Fruit fly (Drosophila melanogaster) whole organism, prepupa: ENCODE data around the gene CG5909.
A peak's percentile ranks its signal among the peaks of the same experiment; 100 is the strongest.

ENCODE experiments used
- Blimp-1 ChIP-seq: fragments of 200-800 bp; sonication (Bioruptor generic); optimal IDR thresholded peaks from 3 replicates; lab custom pipeline; 2017; ENCODE audit warnings: missing biosample characterization, missing genetic modification characterization, mild to moderate bottlenecking, moderate library complexity, missing genetic modification reagents
- CG10669 ChIP-seq: fragments of 200-800 bp; sonication (Bioruptor generic); optimal IDR thresholded peaks from 3 replicates; lab custom pipeline; 2018; ENCODE audit warnings: missing biosample characterization, mild to moderate bottlenecking, missing genetic modification characterization, moderate library complexity
- CG11762 ChIP-seq: fragments of 200-800 bp; sonication (Bioruptor generic); optimal IDR thresholded peaks from 3 replicates; lab custom pipeline; 2016; ENCODE audit warnings: missing biosample characterization, missing genetic modification characterization; ENCODE audit not compliant: insufficient read depth
- CG11902 ChIP-seq: fragments of 200-800 bp; sonication (Bioruptor generic); optimal IDR thresholded peaks from 3 replicates; lab custom pipeline; 2016; ENCODE audit warnings: missing biosample characterization, missing genetic modification characterization
- CG15336 ChIP-seq: fragments of 200-800 bp; sonication (Bioruptor generic); IDR thresholded peaks from 2 replicates; pipeline ENCODE4 v1.3.6; 2022; ENCODE audit warnings: missing biosample characterization, missing genetic modification characterization
- CG1621 ChIP-seq: fragments of 200-800 bp; sonication (Bioruptor generic); optimal IDR thresholded peaks from 3 replicates; lab custom pipeline; 2018; ENCODE audit warnings: missing biosample characterization, mild to moderate bottlenecking, missing genetic modification characterization
- CG16779 ChIP-seq: fragments of 200-800 bp; sonication (Bioruptor generic); optimal IDR thresholded peaks from 3 replicates; lab custom pipeline; 2017; ENCODE audit warnings: missing biosample characterization, mild to moderate bottlenecking, missing genetic modification characterization
- CG3032 ChIP-seq: fragments of 200-800 bp; optimal IDR thresholded peaks from 2 replicates; lab custom pipeline; 2019; ENCODE audit warnings: missing biosample characterization, mild to moderate bottlenecking, missing genetic modification characterization, moderate library complexity
- CG31627 ChIP-seq: fragments of 200-800 bp; sonication (Bioruptor generic); optimal IDR thresholded peaks from 3 replicates; lab custom pipeline; 2016; ENCODE audit warnings: missing biosample characterization, missing genetic modification characterization
- CG3919 ChIP-seq: fragments of 200-800 bp; sonication (Bioruptor generic); optimal IDR thresholded peaks from 3 replicates; lab custom pipeline; 2016; ENCODE audit warnings: missing biosample characterization, missing genetic modification characterization
- CG4318 ChIP-seq: fragments of 200-800 bp; sonication (Bioruptor generic); optimal IDR thresholded peaks from 3 replicates; lab custom pipeline; 2017; ENCODE audit warnings: missing biosample characterization, mild to moderate bottlenecking, missing genetic modification characterization
- CG6163 ChIP-seq: fragments of 200-800 bp; sonication (Bioruptor generic); IDR thresholded peaks from 3 replicates; pipeline ENCODE4 v1.3.6; 2022; ENCODE audit warnings: missing biosample characterization, missing genetic modification characterization
- CG6276 ChIP-seq: fragments of 200-800 bp; sonication (Bioruptor generic); optimal IDR thresholded peaks from 2 replicates; lab custom pipeline; 2017; ENCODE audit warnings: missing biosample characterization, mild to moderate bottlenecking, missing genetic modification characterization
- CG6792 ChIP-seq: fragments of 200-800 bp; sonication (Bioruptor generic); optimal IDR thresholded peaks from 3 replicates; lab custom pipeline; 2016; ENCODE audit warnings: missing biosample characterization, missing genetic modification characterization
- CG6854 ChIP-seq: fragments of 200-800 bp; sonication (Bioruptor generic); optimal IDR thresholded peaks from 2 replicates; lab custom pipeline; 2017; ENCODE audit warnings: missing biosample characterization, mild to moderate bottlenecking, missing genetic modification characterization
- CG8319 ChIP-seq: fragments of 200-800 bp; sonication (Bioruptor generic); optimal IDR thresholded peaks from 3 replicates; lab custom pipeline; 2016; ENCODE audit warnings: missing biosample characterization, missing genetic modification characterization
- CG8632 ChIP-seq: fragments of 200-800 bp; sonication (Bioruptor generic); optimal IDR thresholded peaks from 3 replicates; lab custom pipeline; 2016; ENCODE audit warnings: missing biosample characterization, missing genetic modification characterization
- CG9139 ChIP-seq: fragments of 200-800 bp; sonication (Bioruptor generic); optimal IDR thresholded peaks from 3 replicates; lab custom pipeline; 2017; ENCODE audit warnings: missing biosample characterization, mild to moderate bottlenecking, missing genetic modification characterization
- Eip75B ChIP-seq: fragments of 200-800 bp; sonication (Bioruptor generic); optimal IDR thresholded peaks from 3 replicates; lab custom pipeline; 2016; ENCODE audit warnings: missing biosample characterization, missing genetic modification characterization
- Eip78C ChIP-seq: fragments of 200-800 bp; sonication (Bioruptor generic); peaks from one replicate; lab custom pipeline; 2016; ENCODE audit warnings: missing biosample characterization, missing genetic modification characterization
- Eip93F ChIP-seq: fragments of 200-800 bp; sonication (Bioruptor generic); optimal IDR thresholded peaks from 2 replicates; lab custom pipeline; 2016; ENCODE audit warnings: missing biosample characterization, mild to moderate bottlenecking, missing genetic modification characterization
- Ets21C ChIP-seq: fragments of 200-800 bp; sonication (Bioruptor generic); optimal IDR thresholded peaks from 3 replicates; lab custom pipeline; 2016; ENCODE audit warnings: missing biosample characterization, missing genetic modification characterization
- Ets96B ChIP-seq: fragments of 200-800 bp; optimal IDR thresholded peaks from 2 replicates; lab custom pipeline; 2019; ENCODE audit warnings: missing biosample characterization, mild to moderate bottlenecking, missing genetic modification characterization, moderate library complexity
- Gug ChIP-seq: fragments of 200-800 bp; sonication (Bioruptor generic); IDR thresholded peaks from 2 replicates; pipeline ENCODE4 v1.3.6; 2022; ENCODE audit warnings: missing biosample characterization, missing genetic modification characterization
- Hr38 ChIP-seq: sonication (Bioruptor generic); optimal IDR thresholded peaks from 2 replicates; lab custom pipeline; 2016; ENCODE audit warnings: missing biosample characterization, missing genetic modification characterization
- Hr39 ChIP-seq: fragments of 200-800 bp; sonication (Bioruptor generic); optimal IDR thresholded peaks from 2 replicates; lab custom pipeline; 2016; ENCODE audit warnings: missing biosample characterization, missing genetic modification characterization
- Hr4 ChIP-seq: fragments of 200-800 bp; sonication (Bioruptor generic); optimal IDR thresholded peaks from 3 replicates; lab custom pipeline; 2016; ENCODE audit warnings: missing biosample characterization, missing genetic modification characterization
- Lpt ChIP-seq: fragments of 200-800 bp; sonication (Bioruptor generic); optimal IDR thresholded peaks from 3 replicates; lab custom pipeline; 2016; ENCODE audit warnings: missing biosample characterization, missing genetic modification characterization
- Met ChIP-seq: fragments of 200-800 bp; sonication (Bioruptor generic); optimal IDR thresholded peaks from 3 replicates; lab custom pipeline; 2016; ENCODE audit warnings: missing biosample characterization, missing genetic modification characterization
- OdsH ChIP-seq: fragments of 200-800 bp; sonication (Bioruptor generic); optimal IDR thresholded peaks from 3 replicates; lab custom pipeline; 2016; ENCODE audit warnings: missing biosample characterization, missing genetic modification characterization
- Sox102F ChIP-seq: fragments of 200-800 bp; sonication (Bioruptor generic); optimal IDR thresholded peaks from 2 replicates; lab custom pipeline; 2016; ENCODE audit warnings: missing biosample characterization, mild to moderate bottlenecking, missing genetic modification characterization
- Sox14 ChIP-seq: fragments of 200-800 bp; sonication (Bioruptor generic); optimal IDR thresholded peaks from 3 replicates; lab custom pipeline; 2016; ENCODE audit warnings: missing biosample characterization, missing genetic modification characterization
- Sox15 ChIP-seq: fragments of 200-800 bp; sonication (Bioruptor generic); optimal IDR thresholded peaks from 3 replicates; lab custom pipeline; 2016; ENCODE audit warnings: missing biosample characterization, missing genetic modification characterization
- achi ChIP-seq: fragments of 200-800 bp; sonication (Bioruptor generic); optimal IDR thresholded peaks from 3 replicates; lab custom pipeline; 2016; ENCODE audit warnings: missing biosample characterization, missing genetic modification characterization
- dac ChIP-seq: fragments of 200-800 bp; sonication (Bioruptor generic); optimal IDR thresholded peaks from 2 replicates; lab custom pipeline; 2017; ENCODE audit warnings: missing biosample characterization, mild to moderate bottlenecking, missing genetic modification characterization
- dsx ChIP-seq: fragments of 200-800 bp; optimal IDR thresholded peaks from 3 replicates; lab custom pipeline; 2019; ENCODE audit warnings: missing biosample characterization, mild to moderate bottlenecking, missing genetic modification characterization, moderate library complexity; ENCODE audit not compliant: poor library complexity, severe bottlenecking
- eg ChIP-seq: fragments of 200-800 bp; sonication (Bioruptor generic); IDR thresholded peaks from 3 replicates; pipeline ENCODE4 v1.3.6; 2022; ENCODE audit warnings: missing biosample characterization, missing genetic modification characterization
- esn ChIP-seq: fragments of 200-800 bp; sonication (Bioruptor generic); optimal IDR thresholded peaks from 2 replicates; lab custom pipeline; 2016; ENCODE audit warnings: missing biosample characterization, mild to moderate bottlenecking, missing genetic modification characterization, moderate library complexity
- fd59A ChIP-seq: fragments of 200-800 bp; sonication (Bioruptor generic); optimal IDR thresholded peaks from 2 replicates; lab custom pipeline; 2017; ENCODE audit warnings: missing biosample characterization, mild to moderate bottlenecking, missing genetic modification characterization, missing genetic modification reagents
- fd85E ChIP-seq: fragments of 200-800 bp; sonication (Bioruptor generic); optimal IDR thresholded peaks from 3 replicates; lab custom pipeline; 2016; ENCODE audit warnings: missing biosample characterization, missing genetic modification characterization
- fkh ChIP-seq: fragments of 200-800 bp; sonication (Bioruptor generic); optimal IDR thresholded peaks from 3 replicates; lab custom pipeline; 2017; ENCODE audit warnings: missing biosample characterization, mild to moderate bottlenecking, missing genetic modification characterization, moderate library complexity
- lz ChIP-seq: fragments of 200-800 bp; sonication (Bioruptor generic); optimal IDR thresholded peaks from 3 replicates; lab custom pipeline; 2016; ENCODE audit warnings: missing biosample characterization, missing genetic modification characterization
- net ChIP-seq: fragments of 200-800 bp; sonication (Bioruptor generic); optimal IDR thresholded peaks from 3 replicates; lab custom pipeline; 2016; ENCODE audit warnings: missing biosample characterization, missing genetic modification characterization
- pdm3 ChIP-seq: fragments of 200-800 bp; sonication (Bioruptor generic); optimal IDR thresholded peaks from 3 replicates; lab custom pipeline; 2016; ENCODE audit warnings: missing biosample characterization, missing genetic modification characterization
- spab ChIP-seq: fragments of 200-800 bp; sonication (Bioruptor generic); optimal IDR thresholded peaks from 2 replicates; lab custom pipeline; 2017; ENCODE audit warnings: missing biosample characterization, mild to moderate bottlenecking, missing genetic modification characterization, missing genetic modification reagents
- svp ChIP-seq: fragments of 200-800 bp; sonication (Bioruptor generic); peaks from one replicate; lab custom pipeline; 2016; ENCODE audit warnings: missing biosample characterization, missing genetic modification characterization
- vri ChIP-seq: fragments of 200-800 bp; sonication (Bioruptor generic); optimal IDR thresholded peaks from 3 replicates; lab custom pipeline; 2016; ENCODE audit warnings: missing biosample characterization, mild to moderate bottlenecking, missing genetic modification characterization

The CG5909 gene

DNA sequence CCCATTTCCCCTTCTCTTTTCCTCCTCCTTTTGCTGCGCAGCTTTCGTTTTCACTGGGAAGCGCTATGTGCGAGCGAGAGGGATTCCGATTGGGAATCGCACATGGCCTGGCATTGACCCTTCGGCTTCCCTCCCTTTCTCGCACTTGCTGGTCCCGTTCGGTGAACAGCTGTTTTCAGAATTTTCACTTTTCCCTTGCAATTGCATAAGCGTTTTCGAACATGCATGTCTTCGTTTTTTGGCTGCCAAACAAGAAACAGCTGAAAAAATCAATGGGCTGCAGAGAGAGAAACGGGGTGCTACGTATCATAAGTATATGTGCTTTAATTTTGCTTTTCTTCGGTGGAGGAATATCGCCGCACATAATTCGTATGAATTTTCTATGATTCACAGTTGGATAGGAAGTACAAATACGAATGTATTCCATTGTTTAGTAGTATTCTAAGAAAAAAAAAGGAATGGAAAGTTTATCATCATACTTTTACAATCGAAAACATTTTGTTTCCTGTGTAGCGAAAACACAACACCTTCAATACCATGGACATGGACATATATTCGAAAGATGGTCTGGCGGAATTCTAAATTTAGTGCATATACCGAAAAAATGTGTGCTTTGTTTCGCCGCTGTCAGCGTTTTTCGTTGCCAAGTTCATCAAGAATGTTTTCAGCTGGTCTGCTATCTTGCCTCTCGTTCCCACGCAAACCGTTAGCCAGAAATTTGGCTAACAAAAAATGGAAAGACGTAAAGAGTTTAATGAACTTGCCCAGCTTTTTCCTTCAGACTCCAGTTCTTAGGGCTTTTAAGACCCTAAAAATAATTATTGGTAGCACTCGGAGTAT lies 8.6 kb upstream of the CG5909 start (continued):
- TF ChIP-seq OdsH (GFP tag; lab: Kevin White, UChicago) (peak; percentile 40), dsx (GFP tag; lab: Kevin White, UChicago) (no peak)
- TF ChIP-seq, all 60 proteins: peak for 37

dm6 chr3R:27153062-27153878 lies 7.7 kb upstream of the CG5909 start:
- peak; percentile 41 for TF ChIP-seq esn (GFP tag; lab: Kevin White, UChicago)
- peak; percentile 6 for TF ChIP-seq CG8632 (GFP tag; lab: Kevin White, UChicago)
- TF ChIP-seq Gug (GFP tag; lab: Robert Waterston, UW) = no peak
- no peak for TF ChIP-seq CG31627 (GFP tag; lab: Kevin White, UChicago)
- peak; percentile 65 for TF ChIP-seq svp (GFP tag; lab: Kevin White, UChicago)
- no peak for TF ChIP-seq Blimp-1 (GFP tag; lab: Kevin White, UChicago)
- TF ChIP-seq CG3919 = peak; percentile 3
- TF ChIP-seq Ets96B (tag; lab: Kevin White, UChicago) = peak; percentile 10
- TF ChIP-seq Hr4 (GFP tag; lab: Kevin White, UChicago) = peak; percentile 42
- TF ChIP-seq Sox14 = peak; percentile 27
- TF ChIP-seq lz = no peak
- no peak for TF ChIP-seq dsx (GFP tag; lab: Kevin White, UChicago)
- TF ChIP-seq CG6854 (GFP tag; lab: Kevin White, UChicago) = no peak
- TF ChIP-seq Met (GFP tag; lab: Kevin White, UChicago) = no peak
- TF ChIP-seq achi (GFP tag; lab: Kevin White, UChicago) = peak; percentile 38
- peak; percentile 38 for TF ChIP-seq pdm3 (GFP tag; lab: Kevin White, UChicago)
- no peak for TF ChIP-seq CG6792 (GFP tag; lab: Kevin White, UChicago)
- TF ChIP-seq CG11762 (GFP tag; lab: Kevin White, UChicago) = no peak
- TF ChIP-seq Hr38 = no peak
- TF ChIP-seq Hr39 (GFP tag; lab: Kevin White, UChicago) = no peak
- no peak for TF ChIP-seq Lpt
- no peak for TF ChIP-seq Eip93F (GFP tag; lab: Kevin White, UChicago)
- peak; percentile 46 for TF ChIP-seq CG3032 (tag; lab: Kevin White, UChicago)
- no peak for TF ChIP-seq dac (GFP tag; lab: Kevin White, UChicago)
- TF ChIP-seq fd59A (GFP tag; lab: Kevin White, UChicago) = no peak
- no peak for TF ChIP-seq CG1621
- no peak for TF ChIP-seq Sox102F (GFP tag; lab: Kevin White, UChicago)
- TF ChIP-seq CG16779 = no peak
- no peak for TF ChIP-seq Ets21C (GFP tag; lab: Kevin White, UChicago)
- TF ChIP-seq CG8319 (GFP tag; lab: Kevin White, UChicago) = no peak
- TF ChIP-seq CG9139 (GFP tag; lab: Kevin White, UChicago) = no peak
- no peak for TF ChIP-seq CG6163 (GFP tag; lab: Robert Waterston, UW)
- TF ChIP-seq Eip78C (GFP tag; lab: Kevin White, UChicago) = peak; percentile 13
- TF ChIP-seq Eip75B = peak; percentile 7
- TF ChIP-seq eg (GFP tag; lab: Robert Waterston, UW) = no peak
- TF ChIP-seq fd85E = no peak
- TF ChIP-seq vri (GFP tag; lab: Kevin White, UChicago) = peak; percentile 35
- peak; percentile 1 for TF ChIP-seq net
- TF ChIP-seq fkh (GFP tag; lab: Kevin White, UChicago) = peak; percentile 50
- no peak for TF ChIP-seq CG15336 (GFP tag; lab: Robert Waterston, UW)
- peak; percentile 28 for TF ChIP-seq CG4318 (GFP tag; lab: Kevin White, UChicago)
- TF ChIP-seq CG10669 (GFP tag; lab: Kevin White, UChicago) = peak; percentile 24
- peak; percentile 7 for TF ChIP-seq CG6276 (GFP tag; lab: Kevin White, UChicago)
- TF ChIP-seq CG11902 = peak; percentile 0
- no peak for TF ChIP-seq Sox15 (GFP tag; lab: Kevin White, UChicago)
- peak; percentile 26 for TF ChIP-seq spab
